Fruit fly (Drosophila melanogaster): ENCODE measurements around the gene Adh.
A peak's percentile ranks its signal among the peaks of the same experiment; 100 is the strongest.

The Adh gene

dm6 chr2L:14619602-14620001 is 4.2 kb downstream of the Adh start:
- TF ChIP-seq CG8478 (optimal IDR thresholded peaks at IDR 0.05), result no peak
- no peak for TF ChIP-seq pan (optimal IDR thresholded peaks at IDR 0.05)
- TF ChIP-seq EcR (GFP tag; optimal IDR thresholded peaks at IDR 0.05), result no peak
- no peak for TF ChIP-seq Dll (optimal IDR thresholded peaks at IDR 0.05)
- TF ChIP-seq usp (GFP tag; optimal IDR thresholded peaks at IDR 0.05), result no peak
- TF ChIP-seq psq (optimal IDR thresholded peaks at IDR 0.05), result no peak

DNA sequence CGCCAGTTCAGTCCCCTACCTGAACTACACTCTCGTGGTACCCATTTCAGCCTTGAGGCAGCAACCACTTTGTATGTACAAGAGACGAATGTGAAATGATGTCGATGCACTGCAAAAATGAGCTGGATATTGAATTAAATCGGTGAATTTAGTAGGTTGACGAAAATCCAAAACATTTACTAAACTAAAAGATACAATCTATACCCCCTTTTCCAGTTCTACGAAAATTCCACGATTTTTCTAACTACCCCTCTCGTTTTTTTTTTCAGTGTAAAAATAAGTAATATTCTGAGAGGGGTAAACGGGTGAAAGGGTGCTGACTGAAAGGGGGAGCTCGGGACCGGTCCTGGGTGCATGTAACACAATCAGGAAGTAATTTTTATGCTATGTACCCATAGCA is 6.8 kb downstream of the Adh start:
- TF ChIP-seq usp (GFP tag; optimal IDR thresholded peaks at IDR 0.05), result no peak
- TF ChIP-seq psq (optimal IDR thresholded peaks at IDR 0.05), result no peak
- no peak for TF ChIP-seq EcR (GFP tag; optimal IDR thresholded peaks at IDR 0.05)
- no peak for TF ChIP-seq Dll (optimal IDR thresholded peaks at IDR 0.05)
- TF ChIP-seq CG8478 (optimal IDR thresholded peaks at IDR 0.05), result no peak
- TF ChIP-seq pan (optimal IDR thresholded peaks at IDR 0.05), result no peak

- TF ChIP-seq CG8478 (optimal IDR thresholded peaks at IDR 0.05) (no peak), EcR (GFP tag; optimal IDR thresholded peaks at IDR 0.05) (no peak), psq (optimal IDR thresholded peaks at IDR 0.05) (no peak), pan (optimal IDR thresholded peaks at IDR 0.05) (no peak), usp (GFP tag; optimal IDR thresholded peaks at IDR 0.05) (no peak), Dll (optimal IDR thresholded peaks at IDR 0.05) (no peak)
Measured at dm6 chr2L:14623854-14624253, 8.5 kb downstream of the Adh start.

DNA sequence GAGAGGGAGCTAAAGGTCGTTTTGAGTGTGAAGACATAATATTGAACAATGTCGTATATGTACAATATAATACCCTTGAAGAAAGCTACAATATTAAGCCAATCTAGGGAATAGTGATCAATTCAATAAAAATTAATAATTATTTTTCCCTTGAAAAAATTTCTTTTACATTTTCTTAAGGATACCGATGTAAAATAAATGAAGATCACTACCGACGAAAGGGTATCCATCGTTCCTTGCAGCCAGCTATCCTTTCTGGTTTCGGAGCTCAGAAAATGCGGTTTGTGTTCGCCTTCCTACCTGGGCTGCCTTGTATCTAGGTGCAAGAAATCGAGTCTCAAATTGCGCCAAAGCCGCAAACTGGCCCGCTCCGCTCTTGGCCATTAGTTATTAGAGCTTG is 9.3 kb downstream of the Adh start:
- TF ChIP-seq pan (optimal IDR thresholded peaks at IDR 0.05) (no peak), psq (optimal IDR thresholded peaks at IDR 0.05) (no peak), CG8478 (optimal IDR thresholded peaks at IDR 0.05) (no peak), usp (GFP tag; optimal IDR thresholded peaks at IDR 0.05) (no peak), EcR (GFP tag; optimal IDR thresholded peaks at IDR 0.05) (no peak), Dll (optimal IDR thresholded peaks at IDR 0.05) (no peak)

dm6 chr2L:14627129-14627528 is 11.8 kb downstream of the Adh start:
- no peak for TF ChIP-seq CG8478 (optimal IDR thresholded peaks at IDR 0.05)
- TF ChIP-seq psq (optimal IDR thresholded peaks at IDR 0.05), result no peak
- TF ChIP-seq usp (GFP tag; optimal IDR thresholded peaks at IDR 0.05), result no peak
- no peak for TF ChIP-seq Dll (optimal IDR thresholded peaks at IDR 0.05)
- no peak for TF ChIP-seq pan (optimal IDR thresholded peaks at IDR 0.05)
- TF ChIP-seq EcR (GFP tag; optimal IDR thresholded peaks at IDR 0.05), result no peak

DNA sequence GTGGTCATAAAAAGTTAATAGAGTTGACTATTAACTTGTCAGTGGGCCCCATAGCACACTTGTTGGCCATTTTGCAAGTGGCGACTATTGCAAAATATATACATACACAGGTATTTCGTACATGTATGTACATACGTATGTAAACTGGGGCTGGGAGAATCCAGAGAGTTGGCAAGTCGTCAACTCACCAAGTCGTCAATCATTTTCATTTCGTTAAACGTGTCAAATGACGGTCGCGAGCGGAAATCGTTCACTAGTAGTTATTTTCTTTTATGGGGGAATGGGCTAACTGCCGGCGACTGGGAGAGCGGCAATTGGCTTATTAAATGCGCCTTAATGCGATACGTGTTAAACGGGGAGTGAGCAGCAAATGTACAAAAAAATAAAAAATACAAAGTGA is 13.4 kb downstream of the Adh start:
- TF ChIP-seq CG8478 (optimal IDR thresholded peaks at IDR 0.05), result no peak
- TF ChIP-seq EcR (GFP tag; optimal IDR thresholded peaks at IDR 0.05), result no peak
- TF ChIP-seq pan (optimal IDR thresholded peaks at IDR 0.05), result no peak
- TF ChIP-seq usp (GFP tag; optimal IDR thresholded peaks at IDR 0.05), result no peak
- TF ChIP-seq Dll (optimal IDR thresholded peaks at IDR 0.05), result no peak
- no peak for TF ChIP-seq psq (optimal IDR thresholded peaks at IDR 0.05)

DNA sequence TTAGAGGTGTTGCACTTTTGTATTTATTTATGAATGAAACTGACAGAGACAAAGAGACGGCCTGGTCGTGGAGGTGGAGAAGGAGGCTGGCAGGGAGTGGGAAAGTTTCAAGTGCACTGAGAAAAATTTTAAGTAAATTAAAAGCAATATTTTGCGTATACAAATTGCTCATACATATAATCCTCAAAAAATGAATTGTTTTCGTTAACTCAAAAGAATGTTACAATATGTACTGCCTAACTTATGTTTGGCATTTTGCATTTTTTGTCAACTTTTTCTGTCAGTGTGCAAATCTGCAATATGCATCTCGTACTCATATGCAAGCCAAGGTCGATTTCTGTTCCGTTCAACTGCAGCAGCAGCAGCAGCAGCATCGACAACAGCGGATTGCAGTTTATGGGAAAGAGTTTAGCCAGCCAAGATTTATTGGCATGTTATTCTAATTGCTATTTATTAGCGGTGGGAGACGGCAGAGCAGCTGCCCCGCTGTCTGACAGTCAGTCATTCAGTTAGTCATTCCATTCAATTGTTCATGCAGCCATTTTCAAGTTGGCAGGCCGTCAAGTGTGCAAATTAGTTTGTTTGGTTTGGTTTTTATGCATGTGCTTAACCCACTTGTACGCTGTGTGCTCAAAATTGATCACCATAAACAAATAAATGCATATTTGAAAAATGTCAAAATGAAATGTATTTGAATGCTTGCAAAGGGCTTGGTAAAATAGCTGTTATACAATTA is 15.8 kb downstream of the Adh start:
- TF ChIP-seq Dll (optimal IDR thresholded peaks at IDR 0.05), result no peak
- TF ChIP-seq pan (optimal IDR thresholded peaks at IDR 0.05), result no peak
- no peak for TF ChIP-seq CG8478 (optimal IDR thresholded peaks at IDR 0.05)
- TF ChIP-seq usp (GFP tag; optimal IDR thresholded peaks at IDR 0.05), result no peak
- TF ChIP-seq psq (optimal IDR thresholded peaks at IDR 0.05), result no peak
- no peak for TF ChIP-seq EcR (GFP tag; optimal IDR thresholded peaks at IDR 0.05)

dm6 chr2L:14632799-14633198 is 17.4 kb downstream of the Adh start:
- peak in 1 of 2 experiments; percentile 53 for TF ChIP-seq EcR (GFP tag; optimal IDR thresholded peaks at IDR 0.05)
- TF ChIP-seq CG8478 (optimal IDR thresholded peaks at IDR 0.05), result no peak
- TF ChIP-seq psq (optimal IDR thresholded peaks at IDR 0.05), result no peak

dm6 chr2L:14634986-14635385 is 19.6 kb downstream of the Adh start:
- TF ChIP-seq psq (optimal IDR thresholded peaks at IDR 0.05) (no peak), usp (GFP tag; optimal IDR thresholded peaks at IDR 0.05) (no peak), pan (optimal IDR thresholded peaks at IDR 0.05) (no peak), CG8478 (optimal IDR thresholded peaks at IDR 0.05) (no peak), Dll (optimal IDR thresholded peaks at IDR 0.05) (no peak), EcR (GFP tag; optimal IDR thresholded peaks at IDR 0.05) (no peak)

DNA sequence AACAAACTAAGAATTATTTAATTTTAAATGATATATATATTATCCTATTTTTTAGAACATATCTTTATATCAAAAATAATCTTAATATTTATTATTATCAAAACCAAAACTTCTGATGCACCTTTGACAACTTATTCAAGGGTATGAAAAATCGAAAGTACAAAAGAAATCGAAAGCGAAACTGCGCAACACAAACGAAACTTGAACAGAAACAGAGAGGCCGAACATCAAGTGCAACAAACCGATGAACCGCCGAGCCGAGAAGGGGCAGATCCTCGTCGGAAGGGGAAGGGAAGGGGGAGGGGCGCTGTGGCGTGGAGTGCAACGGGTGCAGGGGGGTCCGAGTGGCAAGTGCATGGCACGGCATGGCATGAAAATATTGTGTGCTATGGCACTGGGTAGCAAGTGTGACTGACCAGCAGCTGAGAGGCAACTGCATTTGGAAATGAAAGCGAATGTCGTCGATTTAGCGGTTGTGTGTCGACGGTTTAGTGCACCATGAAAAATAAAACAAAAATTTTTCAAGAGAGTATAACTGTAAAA is 26.8 kb downstream of the Adh start:
- TF ChIP-seq CG8478 (optimal IDR thresholded peaks at IDR 0.05) (no peak), pan (optimal IDR thresholded peaks at IDR 0.05) (no peak), psq (optimal IDR thresholded peaks at IDR 0.05) (no peak), EcR (GFP tag; optimal IDR thresholded peaks at IDR 0.05) (peak in 1 of 2 experiments; percentile 67), usp (GFP tag; optimal IDR thresholded peaks at IDR 0.05) (no peak), Dll (optimal IDR thresholded peaks at IDR 0.05) (no peak)

DNA sequence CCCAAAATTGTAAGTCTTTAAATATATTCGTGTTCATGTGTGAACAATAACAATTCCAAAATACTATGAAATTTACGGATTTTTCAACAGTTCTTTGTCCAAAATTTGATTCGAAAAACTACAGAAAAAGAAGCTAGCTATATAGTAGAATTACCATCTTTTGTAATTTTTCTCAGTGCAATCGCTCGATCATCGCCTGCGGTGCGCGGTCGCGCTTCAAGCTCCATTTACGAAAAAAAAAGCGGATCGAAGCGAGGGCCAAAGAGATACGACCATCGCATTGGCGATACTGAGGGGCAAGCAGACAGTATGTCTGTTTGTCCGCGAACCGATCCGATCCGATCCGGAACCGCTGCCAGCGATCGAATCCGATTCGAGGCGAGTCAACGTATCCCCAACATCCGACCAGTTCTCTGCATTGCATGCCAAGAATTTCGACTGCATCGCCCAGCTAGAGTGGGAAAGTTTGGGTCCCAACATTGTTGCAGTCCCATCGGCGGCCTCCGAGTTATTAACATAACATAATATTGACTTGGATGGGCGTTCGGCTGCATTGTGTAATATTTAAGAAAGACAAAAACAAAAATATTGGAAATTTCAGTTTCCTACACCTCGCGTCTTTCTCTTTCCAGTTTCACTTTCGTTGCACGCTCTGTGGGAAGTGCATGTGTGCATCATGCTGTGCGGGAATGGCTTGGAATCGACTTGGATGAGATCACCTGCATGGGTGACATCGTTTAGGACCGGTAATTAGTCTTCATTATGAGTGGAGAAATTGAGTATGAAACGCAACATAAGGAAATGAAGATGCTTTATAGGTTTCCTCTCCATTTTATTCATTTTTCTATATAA is 36.6 kb downstream of the Adh start:
- TF ChIP-seq usp (GFP tag; optimal IDR thresholded peaks at IDR 0.05), result no peak
- TF ChIP-seq Dll (optimal IDR thresholded peaks at IDR 0.05), result no peak
- no peak for TF ChIP-seq psq (optimal IDR thresholded peaks at IDR 0.05)
- TF ChIP-seq pan (optimal IDR thresholded peaks at IDR 0.05), result no peak
- no peak for TF ChIP-seq CG8478 (optimal IDR thresholded peaks at IDR 0.05)
- no peak for TF ChIP-seq EcR (GFP tag; optimal IDR thresholded peaks at IDR 0.05)

DNA sequence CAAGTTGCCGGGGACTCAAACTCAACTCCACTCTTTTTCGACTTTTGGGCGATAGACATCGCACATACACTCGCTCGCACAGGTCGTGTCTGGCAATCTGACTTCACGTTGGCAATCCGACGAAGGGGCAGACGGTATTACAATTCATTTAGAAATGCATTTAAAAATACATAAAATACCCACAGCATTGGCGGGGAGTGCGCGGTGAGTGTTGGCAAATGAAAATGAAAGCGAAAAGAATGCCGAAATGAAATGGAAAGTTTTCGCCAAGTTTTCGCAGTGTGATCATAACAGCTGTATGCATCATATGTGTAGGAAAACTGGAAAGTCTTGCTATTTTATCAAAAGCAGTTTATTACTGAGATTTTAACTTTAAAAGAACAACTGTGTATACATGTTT is 38.1 kb downstream of the Adh start:
- no peak for TF ChIP-seq Dll (optimal IDR thresholded peaks at IDR 0.05)
- no peak for TF ChIP-seq CG8478 (optimal IDR thresholded peaks at IDR 0.05)
- TF ChIP-seq EcR (GFP tag; optimal IDR thresholded peaks at IDR 0.05), result no peak
- TF ChIP-seq pan (optimal IDR thresholded peaks at IDR 0.05), result no peak
- no peak for TF ChIP-seq psq (optimal IDR thresholded peaks at IDR 0.05)
- no peak for TF ChIP-seq usp (GFP tag; optimal IDR thresholded peaks at IDR 0.05)

All from whole organism.